Fruit fly (Drosophila melanogaster): Measurements from ENCODE around the gene Sidpn.

Sidpn gene

DNA sequence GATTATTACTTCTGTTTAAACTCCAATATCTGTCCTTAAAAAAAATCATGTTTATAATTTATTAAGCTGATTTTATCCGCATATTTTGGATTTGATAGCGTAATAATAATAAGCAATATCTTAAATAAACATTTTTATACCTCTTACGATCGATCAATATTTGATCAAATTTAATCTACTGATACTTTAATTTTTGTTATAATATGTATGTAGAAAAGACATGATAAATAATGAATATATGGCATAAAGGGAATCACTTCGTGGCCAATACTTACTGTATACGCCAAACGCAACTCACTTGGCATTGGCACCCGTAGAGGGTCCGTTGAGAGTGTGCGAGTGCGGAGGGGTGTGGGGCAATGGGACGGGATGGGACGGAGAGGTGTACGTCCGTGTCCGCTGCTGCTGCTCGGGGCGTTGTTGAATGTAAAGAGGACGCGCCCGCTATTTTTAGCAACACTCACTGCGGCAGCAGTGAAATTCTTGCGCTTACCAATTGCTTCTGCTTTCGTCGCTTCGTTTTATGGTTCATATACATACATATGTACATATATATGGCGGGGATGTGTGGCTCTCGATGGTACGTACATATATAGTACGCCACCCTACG lies 8.7 kb downstream of the Sidpn start (continued):
- peak; percentile 8 for TF ChIP-seq achi (GFP tag; optimal IDR thresholded peaks at IDR 0.05)
- no peak for TF ChIP-seq Eip93F (GFP tag; optimal IDR thresholded peaks at IDR 0.05)
- no peak for TF ChIP-seq cyc (GFP tag; optimal IDR thresholded peaks at IDR 0.05)
- no peak for TF ChIP-seq CG7368 (GFP tag; optimal IDR thresholded peaks at IDR 0.05)
- no peak for TF ChIP-seq CG11762 (GFP tag; optimal IDR thresholded peaks at IDR 0.05; ENCODE audit: insufficient read depth)
- no peak for TF ChIP-seq OdsH (GFP tag; optimal IDR thresholded peaks at IDR 0.05)
- TF ChIP-seq Ets21C (GFP tag; optimal IDR thresholded peaks at IDR 0.05), result no peak
- peak; percentile 51 for TF ChIP-seq Lpt (GFP tag; optimal IDR thresholded peaks at IDR 0.05)
- TF ChIP-seq eg (GFP tag; IDR thresholded peaks at IDR 0.05), result no peak
- TF ChIP-seq acj6 (GFP tag; optimal IDR thresholded peaks at IDR 0.05), result peak; percentile 10
- TF ChIP-seq Smox (GFP tag; optimal IDR thresholded peaks at IDR 0.05), result no peak
- TF ChIP-seq spab (GFP tag; optimal IDR thresholded peaks at IDR 0.05), result no peak
- no peak for TF ChIP-seq Sox14 (GFP tag; optimal IDR thresholded peaks at IDR 0.05)
- no peak for TF ChIP-seq Met (GFP tag; optimal IDR thresholded peaks at IDR 0.05)
- TF ChIP-seq svp (GFP tag), result peak; percentile 54

dm6 chr2L:19037011-19037410 lies 9.5 kb downstream of the Sidpn start:
- peak; percentile 58 for TF ChIP-seq Eip78C (GFP tag)
- no peak for TF ChIP-seq spab (GFP tag; optimal IDR thresholded peaks at IDR 0.05)

- peak; percentile 4 for TF ChIP-seq net (GFP tag; optimal IDR thresholded peaks at IDR 0.05)
- peak; percentile 35 for TF ChIP-seq Eip78C (GFP tag)
- TF ChIP-seq CG11762 (GFP tag; optimal IDR thresholded peaks at IDR 0.05; ENCODE audit: insufficient read depth), result no peak
Observed at dm6 chr2L:19037455-19037854, 9.9 kb downstream of the Sidpn start.

DNA sequence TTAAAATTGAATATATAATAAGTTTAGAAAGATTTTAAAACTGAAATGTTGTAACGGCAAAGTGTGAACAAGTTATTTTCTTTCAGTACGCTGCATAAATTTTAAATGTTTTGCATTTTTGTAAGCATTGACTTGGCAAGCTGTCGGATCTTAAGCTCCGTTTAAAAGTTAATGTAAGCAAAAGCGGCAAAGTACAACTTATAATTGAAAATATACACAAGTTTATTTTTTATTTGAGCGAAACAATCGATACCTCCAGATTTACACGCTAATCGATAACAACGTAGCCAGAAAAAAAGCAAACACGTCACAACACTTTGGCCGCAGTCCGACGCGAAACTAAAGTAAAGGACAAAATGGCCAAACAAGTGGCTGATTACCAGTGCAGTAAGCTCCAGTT lies 14.1 kb downstream of the Sidpn start, which contains the start of gene Catsup:
Gene Catsup, plus strand, starts transcription at position 273 of the 400 bp plus-strand sequence.
- TF ChIP-seq CG8319 (GFP tag; optimal IDR thresholded peaks at IDR 0.05) (no peak), Eip78C (GFP tag) (peak; percentile 37)

dm6 chr2L:19045111-19045560 lies 17.6 kb downstream of the Sidpn start, which contains the start of the genes Ttc19 and Acn:
Ttc19 (minus strand) TSS chr2L:19045148.
Acn (plus strand) TSS chr2L:19045355.
- peak; percentile 86 for TF ChIP-seq Eip75B (GFP tag; optimal IDR thresholded peaks at IDR 0.05)
- peak; percentile 80 for TF ChIP-seq Ets21C (GFP tag; optimal IDR thresholded peaks at IDR 0.05)
- peak; percentile 74 for TF ChIP-seq CG6163 (GFP tag; IDR thresholded peaks at IDR 0.05)
- TF ChIP-seq CG10631 (GFP tag; optimal IDR thresholded peaks at IDR 0.05), result peak; percentile 87
- TF ChIP-seq CG16779 (tag; optimal IDR thresholded peaks at IDR 0.05), result no peak
- no peak for TF ChIP-seq CG6854 (GFP tag; optimal IDR thresholded peaks at IDR 0.05)
- no peak for TF ChIP-seq dac (GFP tag; optimal IDR thresholded peaks at IDR 0.05)
- peak; percentile 51; the same call in 1 of the 2 replicates for TF ChIP-seq CG15336 (GFP tag; IDR thresholded peaks at IDR 0.05)
- peak; percentile 81 for TF ChIP-seq topi (GFP tag; optimal IDR thresholded peaks at IDR 0.05)
- TF ChIP-seq fd59A (GFP tag; optimal IDR thresholded peaks at IDR 0.05), result peak; percentile 27
- TF ChIP-seq esn (GFP tag; optimal IDR thresholded peaks at IDR 0.05), result peak; percentile 90
- no peak for TF ChIP-seq CG4318 (GFP tag; optimal IDR thresholded peaks at IDR 0.05)
- peak; percentile 80 for TF ChIP-seq CG34406 (GFP tag; optimal IDR thresholded peaks at IDR 0.05)
- TF ChIP-seq fd85E (GFP tag; optimal IDR thresholded peaks at IDR 0.05), result no peak
- TF ChIP-seq CG6792 (GFP tag; optimal IDR thresholded peaks at IDR 0.05), result peak; percentile 73
- TF ChIP-seq Eip78C (GFP tag), result peak; percentile 94
- TF ChIP-seq cyc (GFP tag; optimal IDR thresholded peaks at IDR 0.05), result peak; percentile 82
- peak; percentile 84 for TF ChIP-seq Met (GFP tag; optimal IDR thresholded peaks at IDR 0.05)
- TF ChIP-seq CG11902 (GFP tag; optimal IDR thresholded peaks at IDR 0.05), result peak; percentile 55
- peak; percentile 62 for TF ChIP-seq Ets96B (tag; optimal IDR thresholded peaks at IDR 0.05)
- TF ChIP-seq vri (GFP tag; optimal IDR thresholded peaks at IDR 0.05), result peak; percentile 88
- no peak for TF ChIP-seq CG9139 (GFP tag; optimal IDR thresholded peaks at IDR 0.05)
- peak; percentile 78 for TF ChIP-seq eg (GFP tag; IDR thresholded peaks at IDR 0.05)
- TF ChIP-seq CG3919 (GFP tag; optimal IDR thresholded peaks at IDR 0.05), result peak; percentile 79
- TF ChIP-seq pdm3 (GFP tag; optimal IDR thresholded peaks at IDR 0.05), result peak; percentile 85
- peak; percentile 72 for TF ChIP-seq CG11762 (GFP tag; optimal IDR thresholded peaks at IDR 0.05; ENCODE audit: insufficient read depth)
- no peak for TF ChIP-seq CG7368 (GFP tag; optimal IDR thresholded peaks at IDR 0.05)
- TF ChIP-seq CG6808 (GFP tag; optimal IDR thresholded peaks at IDR 0.05), result no peak
- TF ChIP-seq CG1621 (tag; optimal IDR thresholded peaks at IDR 0.05), result peak; percentile 52
- no peak for TF ChIP-seq fkh (GFP tag; optimal IDR thresholded peaks at IDR 0.05)
- peak; percentile 55 for TF ChIP-seq Lpt (GFP tag; optimal IDR thresholded peaks at IDR 0.05)
- TF ChIP-seq CG6276 (GFP tag; optimal IDR thresholded peaks at IDR 0.05), result no peak
- peak; percentile 84 for TF ChIP-seq achi (GFP tag; optimal IDR thresholded peaks at IDR 0.05)

Data from whole organism, prepupa.